Fruit fly (Drosophila melanogaster) whole organism, embryonic: Measurements from ENCODE around the gene sals.
A peak's percentile ranks its signal among the peaks of the same experiment; 100 is the strongest.

Experiments
- Ada2b ChIP-seq: fragments of 200-800 bp; sonication (Bioruptor generic); IDR thresholded peaks from 2 replicates; pipeline ENCODE4 v1.3.6; 2022; ENCODE audit warnings: missing biosample characterization, missing genetic modification characterization
- Aef1 ChIP-seq: fragments of 200-800 bp; sonication (Bioruptor generic); IDR thresholded peaks from 3 replicates; pipeline ENCODE4 v1.3.6; 2022; ENCODE audit warnings: missing biosample characterization, missing genetic modification characterization
- CG10321 ChIP-seq: fragments of 200-800 bp; sonication (Bioruptor generic); IDR thresholded peaks from 2 replicates; pipeline ENCODE4 v1.3.6; 2022; ENCODE audit warnings: missing biosample characterization, missing genetic modification characterization
- CG11093 ChIP-seq: fragments of 200-800 bp; sonication (Bioruptor generic); IDR thresholded peaks from 3 replicates; pipeline ENCODE4 v1.3.6; 2022; ENCODE audit warnings: missing biosample characterization, missing genetic modification characterization
- CG12769 ChIP-seq: fragments of 200-800 bp; sonication (Bioruptor generic); optimal IDR thresholded peaks from 2 replicates; lab custom pipeline; 2019; ENCODE audit warnings: missing biosample characterization, mild to moderate bottlenecking, missing genetic modification characterization, moderate library complexity
- CG12942 ChIP-seq: fragments of 200-800 bp; sonication (Bioruptor generic); optimal IDR thresholded peaks from 3 replicates; lab custom pipeline; 2016; ENCODE audit warnings: missing biosample characterization, missing genetic modification characterization
- CG14050 ChIP-seq: fragments of 200-800 bp; sonication (Bioruptor generic); IDR thresholded peaks from 3 replicates; pipeline ENCODE4 v1.3.6; 2022; ENCODE audit warnings: missing biosample characterization, missing genetic modification characterization
- CG14710 ChIP-seq: fragments of 200-800 bp; sonication (Bioruptor generic); optimal IDR thresholded peaks from 3 replicates; lab custom pipeline; 2019; ENCODE audit warnings: missing biosample characterization, mild to moderate bottlenecking, missing genetic modification characterization, moderate library complexity
- CG16779 ChIP-seq: fragments of 200-800 bp; sonication (Bioruptor generic); IDR thresholded peaks from 2 replicates; pipeline ENCODE4 v1.3.6; 2022; ENCODE audit warnings: missing biosample characterization, missing genetic modification characterization
- CG2120 ChIP-seq: fragments of 200-800 bp; sonication (Bioruptor generic); optimal IDR thresholded peaks from 3 replicates; lab custom pipeline; 2016; ENCODE audit warnings: missing biosample characterization, missing genetic modification characterization
- CG2199 ChIP-seq: fragments of 200-800 bp; sonication (Bioruptor generic); IDR thresholded peaks from 3 replicates; pipeline ENCODE4 v1.3.6; 2022; ENCODE audit warnings: missing biosample characterization, missing genetic modification characterization
- CG30020 ChIP-seq: fragments of 200-800 bp; optimal IDR thresholded peaks from 2 replicates; lab custom pipeline; 2019; ENCODE audit warnings: missing biosample characterization, mild to moderate bottlenecking, missing genetic modification characterization, moderate library complexity
- CG31224 ChIP-seq: fragments of 200-800 bp; sonication (Bioruptor generic); IDR thresholded peaks from 2 replicates; pipeline ENCODE4 v1.3.6; 2022; ENCODE audit warnings: missing biosample characterization, missing genetic modification characterization
- CG33213 ChIP-seq: fragments of 200-800 bp; sonication (Bioruptor generic); optimal IDR thresholded peaks from 3 replicates; lab custom pipeline; 2016; ENCODE audit warnings: missing biosample characterization, missing genetic modification characterization
- CG3838 ChIP-seq: fragments of 200-800 bp; sonication (Bioruptor generic); optimal IDR thresholded peaks from 3 replicates; lab custom pipeline; 2016; ENCODE audit warnings: missing biosample characterization, missing genetic modification characterization
- CG4328 ChIP-seq: fragments of 200-800 bp; sonication (Bioruptor generic); optimal IDR thresholded peaks from 3 replicates; lab custom pipeline; 2017; ENCODE audit warnings: missing biosample characterization, missing genetic modification reagents, missing genetic modification characterization
- CG4360 ChIP-seq: fragments of 200-800 bp; sonication (Bioruptor generic); IDR thresholded peaks from 2 replicates; pipeline ENCODE4 v1.3.6; 2022; ENCODE audit warnings: missing biosample characterization, missing genetic modification characterization
- CG6689 ChIP-seq: fragments of 200-800 bp; sonication (Bioruptor generic); IDR thresholded peaks from 2 replicates; pipeline ENCODE4 v1.3.6; 2022; ENCODE audit warnings: missing biosample characterization, missing genetic modification characterization
- CG6765 ChIP-seq: fragments of 200-800 bp; sonication (Bioruptor generic); optimal IDR thresholded peaks from 3 replicates; lab custom pipeline; 2017; ENCODE audit warnings: missing biosample characterization, mild to moderate bottlenecking, missing genetic modification characterization
- CG7556 ChIP-seq: fragments of 200-800 bp; sonication (Bioruptor generic); optimal IDR thresholded peaks from 2 replicates; lab custom pipeline; 2017; ENCODE audit warnings: missing biosample characterization, mild to moderate bottlenecking, missing genetic modification characterization
- CG9215 ChIP-seq: fragments of 200-800 bp; sonication (Bioruptor generic); IDR thresholded peaks from 2 replicates; pipeline ENCODE4 v1.3.6; 2022; ENCODE audit warnings: missing biosample characterization, missing genetic modification characterization
- CG9817 ChIP-seq: fragments of 200-800 bp; sonication (Bioruptor generic); optimal IDR thresholded peaks from 2 replicates; lab custom pipeline; 2018; ENCODE audit warnings: missing biosample characterization, mild to moderate bottlenecking, missing genetic modification characterization, moderate library complexity
- CG9932 ChIP-seq: fragments of 200-800 bp; sonication (Bioruptor generic); IDR thresholded peaks from 2 replicates; pipeline ENCODE4 v1.3.6; 2022; ENCODE audit warnings: missing biosample characterization, missing genetic modification characterization
- CTCF ChIP-seq: fragments of 200-800 bp; sonication (Bioruptor generic); optimal IDR thresholded peaks from 2 replicates; lab custom pipeline; 2017; ENCODE audit warnings: missing biosample characterization, mild to moderate bottlenecking, missing genetic modification characterization, moderate library complexity
- CrebB ChIP-seq: fragments of 200-800 bp; sonication (Bioruptor generic); optimal IDR thresholded peaks from 3 replicates; lab custom pipeline; 2018; ENCODE audit warnings: missing biosample characterization, mild to moderate bottlenecking, missing genetic modification characterization
- Dek ChIP-seq: fragments of 200-800 bp; sonication (Bioruptor generic); optimal IDR thresholded peaks from 3 replicates; lab custom pipeline; 2019; ENCODE audit warnings: missing biosample characterization, mild to moderate bottlenecking, missing genetic modification characterization, moderate library complexity
- E2f1 ChIP-seq: fragments of 200-800 bp; sonication (Bioruptor generic); IDR thresholded peaks from 2 replicates; pipeline ENCODE4 v1.3.6; 2022; ENCODE audit warnings: missing biosample characterization, missing genetic modification characterization
- Ets97D ChIP-seq: fragments of 200-800 bp; sonication (Bioruptor generic); optimal IDR thresholded peaks from 3 replicates; lab custom pipeline; 2016; ENCODE audit warnings: missing biosample characterization, missing genetic modification characterization
- Hr39 ChIP-seq: fragments of >200 bp; optimal IDR thresholded peaks from 2 replicates; lab custom pipeline; 2017
- MTF-1 ChIP-seq: fragments of 200-800 bp; sonication (Bioruptor generic); optimal IDR thresholded peaks from 2 replicates; lab custom pipeline; 2018; ENCODE audit warnings: missing biosample characterization, mild to moderate bottlenecking, missing genetic modification characterization, borderline replicate concordance
- Meics ChIP-seq: fragments of 200-800 bp; sonication (Bioruptor generic); optimal IDR thresholded peaks from 2 replicates; lab custom pipeline; 2017; ENCODE audit warnings: missing biosample characterization, mild to moderate bottlenecking, missing genetic modification characterization
- Mes4 ChIP-seq: fragments of 200-800 bp; sonication (Bioruptor generic); optimal IDR thresholded peaks from 2 replicates; lab custom pipeline; 2016; ENCODE audit warnings: missing biosample characterization, missing genetic modification characterization
- PHDP ChIP-seq: fragments of 200-800 bp; sonication (Bioruptor generic); optimal IDR thresholded peaks from 3 replicates; lab custom pipeline; 2018; ENCODE audit warnings: missing biosample characterization, mild to moderate bottlenecking, missing genetic modification characterization, moderate library complexity
- Trl ChIP-seq, 3 experiments: fragments of >200 bp in 2 of 3; fragments of 200-800 bp in 1 of 3; sonication (Bioruptor generic) in 1 of 3; optimal IDR thresholded peaks; 2 replicates in 1 of 3; 3 replicates in 2 of 3; lab custom pipeline; 2016 to 2017; ENCODE audit warnings: missing biosample characterization in 1 of 3, missing genetic modification characterization in 1 of 3
- amos ChIP-seq: fragments of 200-800 bp; sonication (Bioruptor generic); IDR thresholded peaks from 2 replicates; pipeline ENCODE4 v1.3.6; 2022; ENCODE audit warnings: missing biosample characterization, missing genetic modification characterization; ENCODE audit not compliant: partially characterized antibody
- bsh ChIP-seq, 2 experiments: fragments of 200-800 bp; sonication (Bioruptor generic); optimal IDR thresholded peaks; 2 replicates each; lab custom pipeline; 2017 to 2018; ENCODE audit warnings: mild to moderate bottlenecking in 2 of 2, missing biosample characterization in 2 of 2, missing genetic modification characterization in 2 of 2, moderate library complexity in 1 of 2
- dm ChIP-seq: fragments of 200-800 bp; sonication (Bioruptor generic); optimal IDR thresholded peaks from 3 replicates; lab custom pipeline; 2016; ENCODE audit warnings: missing biosample characterization, missing genetic modification characterization
- gfzf ChIP-seq: fragments of 200-800 bp; sonication (Bioruptor generic); optimal IDR thresholded peaks from 2 replicates; lab custom pipeline; 2016; ENCODE audit warnings: missing biosample characterization, mild to moderate bottlenecking, missing genetic modification characterization, moderate library complexity
- grau ChIP-seq: fragments of 200-800 bp; optimal IDR thresholded peaks from 3 replicates; lab custom pipeline; 2019; ENCODE audit warnings: missing biosample characterization, mild to moderate bottlenecking, missing genetic modification characterization, moderate library complexity
- gsb-n ChIP-seq: fragments of 200-800 bp; sonication (Bioruptor generic); optimal IDR thresholded peaks from 3 replicates; lab custom pipeline; 2018; ENCODE audit warnings: missing biosample characterization, mild to moderate bottlenecking, missing genetic modification characterization
- ind ChIP-seq: fragments of 200-800 bp; sonication (Bioruptor generic); optimal IDR thresholded peaks from 3 replicates; lab custom pipeline; 2016; ENCODE audit warnings: missing biosample characterization, missing genetic modification characterization
- kah ChIP-seq: fragments of 200-800 bp; sonication (Bioruptor generic); optimal IDR thresholded peaks from 2 replicates; lab custom pipeline; 2018; ENCODE audit warnings: missing biosample characterization, mild to moderate bottlenecking, missing genetic modification characterization
- lilli ChIP-seq: fragments of 200-800 bp; sonication (Bioruptor generic); optimal IDR thresholded peaks from 3 replicates; lab custom pipeline; 2016; ENCODE audit warnings: missing biosample characterization, missing genetic modification characterization
- luna ChIP-seq: fragments of 200-800 bp; sonication (Bioruptor generic); optimal IDR thresholded peaks from 2 replicates; lab custom pipeline; 2016; ENCODE audit warnings: missing biosample characterization, missing genetic modification characterization
- mam ChIP-seq: fragments of 200-800 bp; sonication (Bioruptor generic); optimal IDR thresholded peaks from 3 replicates; lab custom pipeline; 2016; ENCODE audit warnings: missing biosample characterization, missing genetic modification characterization
- pho ChIP-seq: fragments of 200-800 bp; sonication (Bioruptor generic); optimal IDR thresholded peaks from 2 replicates; lab custom pipeline; 2016; ENCODE audit warnings: missing biosample characterization, missing genetic modification characterization
- prd ChIP-seq, 3 experiments: fragments of >200 bp in 2 of 3; fragments of 200-800 bp in 1 of 3; sonication (Bioruptor generic) in 1 of 3; optimal IDR thresholded peaks in 2 of 3; IDR thresholded peaks in 1 of 3; 2 replicates in 2 of 3; 3 replicates in 1 of 3; pipeline versions ENCODE4 v1.3.6 to Lab custom; 2017 to 2022; ENCODE audit warnings: missing biosample characterization in 1 of 3, missing genetic modification characterization in 1 of 3
- salm ChIP-seq: fragments of 200-800 bp; sonication (Bioruptor generic); optimal IDR thresholded peaks from 2 replicates; lab custom pipeline; 2018; ENCODE audit warnings: missing biosample characterization, mild to moderate bottlenecking, missing genetic modification characterization
- tll ChIP-seq, 2 experiments: fragments of 200-800 bp in 1 of 2; fragments of >200 bp in 1 of 2; sonication (Bioruptor generic) in 1 of 2; optimal IDR thresholded peaks; 2 replicates each; lab custom pipeline; 2017 to 2019; ENCODE audit warnings: missing biosample characterization in 2 of 2, missing genetic modification characterization in 2 of 2, mild to moderate bottlenecking in 1 of 2, moderate library complexity in 1 of 2
- yki ChIP-seq: fragments of >200 bp; optimal IDR thresholded peaks from 3 replicates; lab custom pipeline; 2018

Gene sals

DNA sequence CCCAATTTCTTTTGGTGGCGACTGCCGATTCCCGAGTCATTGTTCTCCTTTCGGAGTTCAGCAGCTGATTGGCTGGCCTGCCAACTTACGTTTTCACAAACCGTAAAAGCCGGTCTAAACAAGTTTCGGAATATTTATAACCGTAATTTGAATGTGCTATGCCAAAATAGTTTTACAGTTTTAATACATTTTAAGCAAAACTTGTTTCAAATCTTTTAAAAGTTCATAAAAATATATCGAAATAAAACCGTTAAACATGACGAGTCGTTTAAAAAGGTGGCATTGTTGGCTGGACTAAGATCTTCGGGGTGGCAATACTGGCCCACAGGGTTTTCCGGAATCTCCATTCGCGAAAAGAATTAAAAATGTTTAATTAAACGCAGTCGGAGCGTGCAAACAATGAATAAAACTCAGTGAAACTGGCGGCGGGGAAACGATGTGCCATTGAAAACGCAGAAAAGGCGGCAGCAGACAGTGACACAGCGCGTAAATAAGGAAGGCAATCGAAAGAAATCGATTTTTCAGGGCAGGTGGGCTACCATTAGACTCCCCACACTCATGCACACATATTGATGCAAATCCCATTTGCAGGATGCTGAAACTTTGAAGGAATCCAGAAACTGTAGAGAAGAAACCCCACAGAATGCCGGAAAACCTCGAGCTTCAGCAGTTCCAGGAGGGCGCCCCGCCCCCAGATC lies 15.9 kb downstream of the sals start, which contains the start of the genes Exd2 and CG5281 (continued):
- TF ChIP-seq CG16779 (GFP tag; lab: Robert Waterston, UW): no peak
- TF ChIP-seq Hr39 (lab: Kevin White, UChicago): no peak
- peak; percentile 46 for TF ChIP-seq Mes4 (GFP tag; lab: Kevin White, UChicago)
- peak; percentile 12 for TF ChIP-seq CG6765
- TF ChIP-seq Ets97D (GFP tag; lab: Kevin White, UChicago): peak; percentile 91
- no peak for TF ChIP-seq gsb-n (tag; lab: Kevin White, UChicago)
- TF ChIP-seq yki: no peak
- no peak for TF ChIP-seq CG4360
- peak; percentile 65 for TF ChIP-seq PHDP (tag; lab: Kevin White, UChicago)
- TF ChIP-seq ind (GFP tag; lab: Kevin White, UChicago): peak; percentile 28
- no peak for TF ChIP-seq CG2199 (GFP tag; lab: Robert Waterston, UW)
- no peak for TF ChIP-seq CG11093 (GFP tag; lab: Robert Waterston, UW)
- peak; percentile 44 for TF ChIP-seq mam
- TF ChIP-seq prd (optimal IDR thresholded peaks at IDR 0.05; lab: Kevin White, UChicago): no peak
- TF ChIP-seq prd (GFP tag; IDR thresholded peaks at IDR 0.05; lab: Robert Waterston, UW): 0 out of 3 replicates have a peak, but pooled peaks have one; percentile 22
- TF ChIP-seq CG9215 (GFP tag; lab: Robert Waterston, UW): no peak
- 0 out of 3 replicates have a peak, but pooled peaks have one; percentile 23 for TF ChIP-seq CG14050 (GFP tag; lab: Robert Waterston, UW)
- peak; percentile 53 for TF ChIP-seq CG4328 (GFP tag; lab: Kevin White, UChicago)
- TF ChIP-seq CG2120 (GFP tag; lab: Kevin White, UChicago): peak; percentile 70
- peak; percentile 43 for TF ChIP-seq CG7556 (GFP tag; lab: Kevin White, UChicago)
- TF ChIP-seq CG6689 (GFP tag; lab: Robert Waterston, UW): peak; percentile 48
- peak; percentile 58 for TF ChIP-seq CG33213 (GFP tag; lab: Kevin White, UChicago)
- peak; percentile 60 for TF ChIP-seq dm (GFP tag; lab: Kevin White, UChicago)
- peak; percentile 56 for TF ChIP-seq CG9932 (GFP tag; lab: Robert Waterston, UW)
- TF ChIP-seq CTCF (GFP tag; lab: Kevin White, UChicago): peak; percentile 13
- TF ChIP-seq lilli: peak; percentile 77
- TF ChIP-seq pho (GFP tag; lab: Kevin White, UChicago): peak; percentile 50
- peak in 1 of 2 experiments; percentile 4 for TF ChIP-seq tll (GFP tag; optimal IDR thresholded peaks at IDR 0.05; lab: Kevin White, UChicago)
- TF ChIP-seq grau (tag; lab: Kevin White, UChicago): peak; percentile 68
- peak; percentile 34; the same call in 1 of the 2 replicates for TF ChIP-seq amos (GFP tag; lab: Robert Waterston, UW)
- no peak for TF ChIP-seq CG10321 (GFP tag; lab: Robert Waterston, UW)
- no peak for TF ChIP-seq CG12769 (tag; lab: Kevin White, UChicago)
- TF ChIP-seq luna (GFP tag; lab: Kevin White, UChicago): no peak
- peak; percentile 2 for TF ChIP-seq salm (tag; lab: Kevin White, UChicago)
- TF ChIP-seq Aef1 (GFP tag; lab: Robert Waterston, UW): no peak
- TF ChIP-seq CG14710: peak; percentile 94
- no peak for TF ChIP-seq E2f1 (GFP tag; lab: Robert Waterston, UW)
- TF ChIP-seq Dek: no peak
- peak; percentile 39 for TF ChIP-seq MTF-1 (GFP tag; lab: Kevin White, UChicago)
- no peak for TF ChIP-seq CG31224 (GFP tag; lab: Robert Waterston, UW)
- no peak for TF ChIP-seq kah (GFP tag; lab: Kevin White, UChicago)
- TF ChIP-seq CG9817 (tag; lab: Kevin White, UChicago): peak; percentile 50
- TF ChIP-seq CrebB (tag; lab: Kevin White, UChicago): peak; percentile 52
- TF ChIP-seq CG30020 (tag; lab: Kevin White, UChicago): peak; percentile 55
- peak in 1 of 2 experiments; percentile 52 for TF ChIP-seq bsh (GFP tag; optimal IDR thresholded peaks at IDR 0.05; lab: Kevin White, UChicago)
- 0 out of 2 replicates have a peak, but pooled peaks have one; percentile 5 for TF ChIP-seq Ada2b (GFP tag; lab: Robert Waterston, UW)
- no peak for TF ChIP-seq Trl (optimal IDR thresholded peaks at IDR 0.05; lab: Kevin White, UChicago)
- TF ChIP-seq Trl (GFP tag; optimal IDR thresholded peaks at IDR 0.05; lab: Kevin White, UChicago): peak; percentile 45
- peak; percentile 62 for TF ChIP-seq Meics (GFP tag; lab: Kevin White, UChicago)
- peak; percentile 5 for TF ChIP-seq CG3838 (GFP tag; lab: Kevin White, UChicago)
- TF ChIP-seq CG12942 (GFP tag; lab: Kevin White, UChicago): peak; percentile 20
- TF ChIP-seq gfzf (GFP tag; lab: Kevin White, UChicago): peak; percentile 26
